Worm (Caenorhabditis elegans) whole organism, L2 larva: Measurements from ENCODE around the gene Y41G9A.6.
A peak's percentile ranks its signal among the peaks of the same experiment; 100 is the strongest.

ENCODE experiments used
- C34F6.9 ChIP-seq: fragments of 150-350 bp; optimal IDR thresholded peaks from 2 replicates; lab custom pipeline; 2014; ENCODE audit warnings: missing biosample characterization, missing genetic modification characterization
- F13H6.1 ChIP-seq: sonication (generic microtip); optimal IDR thresholded peaks from 2 replicates; lab custom pipeline; 2016; ENCODE audit warnings: missing genetic modification characterization, missing compliant biosample characterization
- alr-1 ChIP-seq: fragments of 150-350 bp; optimal IDR thresholded peaks from 2 replicates; lab custom pipeline; 2014; ENCODE audit warnings: missing biosample characterization, missing genetic modification characterization
- ama-1 ChIP-seq: fragments of 150-350 bp; optimal IDR thresholded peaks from 2 replicates; lab custom pipeline; 2018; ENCODE audit warnings: inconsistent platforms
- blmp-1 ChIP-seq: sonication (generic microtip); optimal IDR thresholded peaks from 2 replicates; lab custom pipeline; 2017; ENCODE audit warnings: missing genetic modification characterization, mild to moderate bottlenecking, missing compliant biosample characterization, antibody characterized with exemption, moderate library complexity; ENCODE audit not compliant: insufficient read depth
- ceh-16 ChIP-seq: fragments of 150-350 bp; optimal IDR thresholded peaks from 2 replicates; lab custom pipeline; 2014; ENCODE audit warnings: missing biosample characterization, missing genetic modification characterization
- ceh-82 ChIP-seq: fragments of 150-350 bp; optimal IDR thresholded peaks from 2 replicates; lab custom pipeline; 2014; ENCODE audit warnings: missing biosample characterization, missing genetic modification characterization
- crh-2 ChIP-seq: sonication (generic microtip); optimal IDR thresholded peaks from 2 replicates; lab custom pipeline; 2017; ENCODE audit warnings: missing biosample characterization, missing genetic modification characterization
- elt-1 ChIP-seq: fragments of 150-350 bp; optimal IDR thresholded peaks from 2 replicates; lab custom pipeline; 2014; ENCODE audit warnings: missing biosample characterization, missing genetic modification characterization
- elt-3 ChIP-seq: sonication (generic microtip); optimal IDR thresholded peaks from 2 replicates; lab custom pipeline; 2017; ENCODE audit warnings: missing biosample characterization, missing genetic modification characterization
- fos-1 ChIP-seq: fragments of 150-350 bp; optimal IDR thresholded peaks from 2 replicates; lab custom pipeline; 2014; ENCODE audit warnings: missing biosample characterization, missing genetic modification characterization
- gmeb-1 ChIP-seq: fragments of 150-350 bp; optimal IDR thresholded peaks from 2 replicates; lab custom pipeline; 2014; ENCODE audit warnings: missing biosample characterization, missing genetic modification characterization
- lin-13 ChIP-seq: fragments of 150-350 bp; optimal IDR thresholded peaks from 2 replicates; lab custom pipeline; 2014; ENCODE audit warnings: missing biosample characterization, missing genetic modification reagents, missing genetic modification characterization
- lsy-2 ChIP-seq, 2 experiments: fragments of 150-350 bp in 1 of 2; sonication (generic microtip) in 1 of 2; optimal IDR thresholded peaks; 2 replicates each; lab custom pipeline; 2014 to 2017; ENCODE audit warnings: missing biosample characterization in 2 of 2, missing genetic modification characterization in 2 of 2
- mbf-1 ChIP-seq: sonication (generic microtip); optimal IDR thresholded peaks from 2 replicates; lab custom pipeline; 2017; ENCODE audit warnings: missing biosample characterization, missing genetic modification characterization
- mdl-1 ChIP-seq, 2 experiments: fragments of 150-350 bp in 1 of 2; sonication (generic microtip) in 1 of 2; optimal IDR thresholded peaks; 2 replicates each; lab custom pipeline; 2017; ENCODE audit warnings: missing biosample characterization in 2 of 2, missing genetic modification characterization in 2 of 2
- nhr-10 ChIP-seq: sonication (generic microtip); optimal IDR thresholded peaks from 2 replicates; lab custom pipeline; 2017; ENCODE audit warnings: missing biosample characterization, missing genetic modification characterization
- nhr-11 ChIP-seq: fragments of 150-350 bp; optimal IDR thresholded peaks from 2 replicates; lab custom pipeline; 2014; ENCODE audit warnings: missing biosample characterization, missing genetic modification characterization
- nhr-12 ChIP-seq: fragments of 150-350 bp; optimal IDR thresholded peaks from 2 replicates; lab custom pipeline; 2014; ENCODE audit warnings: missing biosample characterization, missing genetic modification characterization
- nhr-21 ChIP-seq: fragments of 150-350 bp; optimal IDR thresholded peaks from 2 replicates; lab custom pipeline; 2014; ENCODE audit warnings: missing biosample characterization, missing genetic modification characterization
- nhr-23 ChIP-seq: fragments of 150-350 bp; optimal IDR thresholded peaks from 2 replicates; lab custom pipeline; 2014; ENCODE audit warnings: missing biosample characterization, missing genetic modification reagents, missing genetic modification characterization
- nhr-25 ChIP-seq: fragments of 150-350 bp; sonication (generic microtip); optimal IDR thresholded peaks from 3 replicates; lab custom pipeline; 2014; ENCODE audit warnings: missing biosample characterization, missing genetic modification characterization
- nhr-6 ChIP-seq: fragments of 150-350 bp; optimal IDR thresholded peaks from 2 replicates; lab custom pipeline; 2014; ENCODE audit warnings: missing biosample characterization, missing genetic modification characterization
- peb-1 ChIP-seq: fragments of 150-350 bp; optimal IDR thresholded peaks from 2 replicates; lab custom pipeline; 2014; ENCODE audit warnings: missing biosample characterization, missing genetic modification characterization
- sma-9 ChIP-seq, 2 experiments: fragments of 150-350 bp in 1 of 2; sonication (generic microtip) in 1 of 2; optimal IDR thresholded peaks; 2 replicates each; lab custom pipeline; 2014 to 2016; ENCODE audit warnings: missing genetic modification characterization in 2 of 2, mild to moderate bottlenecking in 1 of 2, missing biosample characterization in 1 of 2, missing compliant biosample characterization in 1 of 2, missing genetic modification reagents in 1 of 2, moderate library complexity in 1 of 2
- snpc-4 ChIP-seq: fragments of 150-350 bp; optimal IDR thresholded peaks from 2 replicates; lab custom pipeline; 2014; ENCODE audit warnings: missing biosample characterization, missing genetic modification characterization
- unc-55 ChIP-seq: fragments of 150-350 bp; sonication (generic microtip); optimal IDR thresholded peaks from 3 replicates; lab custom pipeline; 2014; ENCODE audit warnings: missing biosample characterization, missing genetic modification reagents, missing genetic modification characterization
- unc-62 ChIP-seq: fragments of 150-350 bp; optimal IDR thresholded peaks from 2 replicates; lab custom pipeline; 2014; ENCODE audit warnings: missing biosample characterization, missing genetic modification reagents, missing genetic modification characterization
- zag-1 ChIP-seq: fragments of 150-350 bp; optimal IDR thresholded peaks from 2 replicates; lab custom pipeline; 2014; ENCODE audit warnings: missing biosample characterization, missing genetic modification characterization
- ztf-1 ChIP-seq: fragments of 200-800 bp; sonication (Bioruptor generic); conservative IDR thresholded peaks from 2 replicates; pipeline ENCODE4 v1.3.6; 2022; ENCODE audit warnings: missing genetic modification characterization, missing compliant biosample characterization
- ztf-11 ChIP-seq: sonication (generic microtip); optimal IDR thresholded peaks from 2 replicates; lab custom pipeline; 2017; ENCODE audit warnings: missing biosample characterization, missing genetic modification characterization

Gene Y41G9A.6

DNA sequence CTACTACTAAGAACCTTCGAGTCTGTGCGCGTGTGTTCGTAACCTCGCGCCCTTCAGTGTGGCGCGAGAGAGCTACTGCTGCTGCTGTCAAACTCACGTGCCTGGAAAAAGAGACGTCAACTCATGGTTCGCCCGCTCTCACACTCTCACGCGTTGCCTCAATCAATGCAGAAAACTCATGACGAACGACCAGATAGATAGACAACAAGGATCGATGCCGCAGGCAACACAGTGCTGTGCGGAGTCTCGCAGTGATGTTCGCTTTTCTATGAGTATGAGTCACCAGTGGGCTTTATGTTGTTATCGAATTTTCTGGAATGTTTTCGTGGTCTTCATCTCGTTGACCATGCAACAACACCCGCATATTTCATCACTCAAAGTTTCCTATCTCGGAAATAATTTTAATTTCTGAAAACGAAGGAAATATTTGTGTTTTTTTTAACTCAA, 32.0 kb downstream of the Y41G9A.6 start (continued):
- TF ChIP-seq ama-1 (peak; percentile 72), mbf-1 (tag; lab: Kevin White, UChicago) (no peak), crh-2 (peak; percentile 58), lsy-2 (tag; optimal IDR thresholded peaks at IDR 0.05; lab: Kevin White, UChicago) (peak; percentile 9 to 83), nhr-25 (tag; lab: Kevin White, UChicago) (no peak), elt-1 (tag; lab: Kevin White, UChicago) (no peak), C34F6.9 (tag; lab: Kevin White, UChicago) (peak; percentile 93), alr-1 (tag; lab: Kevin White, UChicago) (no peak), ztf-11 (no peak), nhr-6 (tag; lab: Kevin White, UChicago) (no peak), peb-1 (tag; lab: Kevin White, UChicago) (no peak), lin-13 (no peak), nhr-10 (peak; percentile 51), ztf-1 (GFP tag; lab: Robert Waterston, UW) (no peak), gmeb-1 (tag; lab: Kevin White, UChicago) (peak; percentile 3), F13H6.1 (peak; percentile 86), ceh-82 (peak; percentile 51), unc-55 (GFP tag; lab: Kevin White, UChicago) (peak; percentile 51), nhr-23 (tag; lab: Kevin White, UChicago) (no peak), ceh-16 (no peak), nhr-12 (tag; lab: Kevin White, UChicago) (no peak), elt-3 (tag; lab: Kevin White, UChicago) (no peak), zag-1 (peak; percentile 59)

DNA sequence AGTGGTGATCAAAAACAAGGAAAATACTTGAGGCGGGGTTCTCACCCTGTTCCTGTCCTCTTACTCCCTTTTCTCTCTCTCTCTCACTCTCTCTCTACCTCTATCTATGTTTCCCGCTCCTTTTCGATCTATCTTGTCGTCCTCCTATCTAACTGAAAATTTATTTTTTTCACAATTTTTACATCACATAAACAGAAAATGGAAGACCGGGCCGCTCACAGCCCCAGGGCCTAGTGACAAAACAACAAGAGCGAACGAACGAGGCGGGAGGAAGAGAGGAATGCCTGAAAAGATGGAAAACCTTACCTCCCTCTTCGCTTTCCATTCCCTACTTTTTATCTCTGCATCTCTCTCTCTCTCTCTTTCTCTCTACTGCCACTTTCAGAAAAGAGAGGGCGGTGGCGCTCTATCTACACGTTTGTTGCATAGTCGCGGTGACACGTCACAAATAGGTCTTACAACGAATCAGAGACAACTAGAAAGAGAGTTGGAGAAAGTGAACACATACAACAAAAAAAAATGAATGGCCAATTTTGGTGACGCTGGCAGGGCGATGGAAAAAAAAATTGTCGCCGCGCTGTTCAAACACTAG, 32.7 kb downstream of the Y41G9A.6 start:
- no peak for TF ChIP-seq nhr-21
- peak; percentile 72 for TF ChIP-seq crh-2
- peak; percentile 17 for TF ChIP-seq fos-1 (tag; lab: Kevin White, UChicago)
- TF ChIP-seq sma-9 (GFP tag; optimal IDR thresholded peaks at IDR 0.05; lab: Kevin White, UChicago), result peak; percentile 10
- TF ChIP-seq sma-9 (tag; optimal IDR thresholded peaks at IDR 0.05; lab: Kevin White, UChicago), result no peak
- peak; percentile 13 for TF ChIP-seq ama-1

DNA sequence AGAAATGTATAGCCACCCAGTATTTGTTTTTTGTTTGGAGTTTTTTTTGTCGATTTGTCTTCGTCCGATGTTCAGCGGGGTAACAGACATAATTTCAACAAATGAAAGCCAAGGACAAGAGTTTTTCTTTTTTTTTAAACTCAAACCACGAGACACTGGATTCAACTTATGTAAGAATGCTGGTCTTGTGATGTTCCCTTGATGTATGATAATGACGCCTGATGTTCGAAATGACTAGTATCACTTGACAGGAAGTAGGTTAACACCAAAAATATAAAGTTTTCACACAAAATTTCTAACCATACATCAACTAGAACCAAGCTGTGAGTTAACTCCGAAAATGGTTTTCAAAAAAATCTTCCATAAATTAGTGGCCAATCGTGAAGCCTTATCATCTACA, 33.4 kb downstream of the Y41G9A.6 start:
- TF ChIP-seq unc-62 (GFP tag; lab: Kevin White, UChicago) (no peak), mdl-1 (tag; optimal IDR thresholded peaks at IDR 0.05; lab: Kevin White, UChicago) (no peak)

DNA sequence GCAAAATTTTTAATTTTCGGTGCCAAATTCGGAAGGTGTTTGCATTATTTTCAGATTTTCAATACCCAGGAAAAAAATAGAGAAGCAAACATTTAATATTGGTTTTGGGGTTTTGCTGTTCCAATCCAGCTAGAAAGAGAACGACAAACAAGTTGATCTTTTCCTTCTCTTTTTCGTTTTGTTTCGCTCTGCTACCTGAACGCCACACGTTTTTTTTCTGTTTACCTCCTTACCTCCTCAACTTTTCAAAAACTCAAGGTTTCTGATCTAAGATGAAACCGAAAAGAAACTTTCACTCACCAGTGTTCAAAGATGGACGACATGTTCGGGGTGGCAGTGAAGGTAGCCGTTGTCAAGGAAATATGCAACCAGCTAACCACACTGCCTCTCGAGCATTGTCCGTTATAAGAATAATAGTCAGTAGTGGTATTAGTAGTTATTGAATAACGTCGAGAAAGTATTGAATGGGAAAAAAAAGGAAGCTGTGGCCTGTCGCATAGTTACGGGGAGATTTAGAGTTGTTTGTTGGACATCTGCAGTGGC, 34.1 kb downstream of the Y41G9A.6 start:
- TF ChIP-seq nhr-11 (tag; lab: Kevin White, UChicago), result no peak
- TF ChIP-seq blmp-1 (tag; lab: Kevin White, UChicago), result peak; percentile 21
- peak; percentile 34 for TF ChIP-seq crh-2
- no peak for TF ChIP-seq gmeb-1 (tag; lab: Kevin White, UChicago)

DNA sequence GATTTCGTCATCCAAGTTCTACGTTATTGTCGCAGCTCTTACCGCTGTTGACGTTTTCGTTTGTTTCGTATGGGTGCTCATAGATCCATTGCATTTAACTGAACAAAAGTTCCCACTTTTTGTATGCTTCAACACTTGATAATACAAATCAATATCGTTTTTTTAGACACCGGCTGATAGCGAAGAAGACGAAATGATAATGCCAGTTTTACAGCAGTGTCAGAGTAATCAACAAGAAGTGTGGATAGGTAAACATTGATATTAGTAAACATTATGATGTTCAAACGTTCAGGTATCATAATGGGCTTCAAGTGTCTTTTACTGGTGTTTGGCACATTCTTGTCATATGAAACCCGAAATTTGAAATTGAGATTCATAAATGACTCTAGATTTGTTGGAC, 37.4 kb downstream of the Y41G9A.6 start:
- TF ChIP-seq ama-1 (no peak), nhr-25 (tag; lab: Kevin White, UChicago) (no peak), C34F6.9 (tag; lab: Kevin White, UChicago) (no peak), sma-9 (GFP tag; optimal IDR thresholded peaks at IDR 0.05; lab: Kevin White, UChicago) (no peak), sma-9 (tag; optimal IDR thresholded peaks at IDR 0.05; lab: Kevin White, UChicago) (no peak)

DNA sequence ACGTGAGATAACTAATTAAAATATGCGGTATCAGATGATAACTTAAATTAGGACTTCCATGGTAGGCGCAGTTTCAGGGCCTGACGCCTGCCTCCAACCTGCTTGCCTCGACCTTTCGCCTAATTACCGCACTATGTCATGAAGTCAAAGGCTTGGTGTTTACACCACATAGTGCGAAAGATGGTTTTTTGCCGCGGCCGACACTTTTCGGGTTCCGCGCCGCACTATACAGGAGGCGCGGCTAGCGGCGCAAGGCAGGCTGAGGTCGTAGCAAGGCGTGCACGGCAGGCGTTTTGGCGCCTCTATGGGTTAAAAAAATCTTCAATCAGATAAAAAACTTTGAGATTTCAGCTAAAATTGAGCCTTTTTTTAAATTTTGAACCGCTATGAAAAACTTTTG, 42.9 kb downstream of the Y41G9A.6 start:
- TF ChIP-seq peb-1 (tag; lab: Kevin White, UChicago), result no peak
- peak; percentile 67 for TF ChIP-seq snpc-4
